Worm (Caenorhabditis elegans): ENCODE data around the gene copz-1.
"Not testable (repeated sequence)": the region's sequence is repeated elsewhere in the genome, so short reads cannot be mapped to it uniquely, and the experiment has no call there.

Gene copz-1

DNA sequence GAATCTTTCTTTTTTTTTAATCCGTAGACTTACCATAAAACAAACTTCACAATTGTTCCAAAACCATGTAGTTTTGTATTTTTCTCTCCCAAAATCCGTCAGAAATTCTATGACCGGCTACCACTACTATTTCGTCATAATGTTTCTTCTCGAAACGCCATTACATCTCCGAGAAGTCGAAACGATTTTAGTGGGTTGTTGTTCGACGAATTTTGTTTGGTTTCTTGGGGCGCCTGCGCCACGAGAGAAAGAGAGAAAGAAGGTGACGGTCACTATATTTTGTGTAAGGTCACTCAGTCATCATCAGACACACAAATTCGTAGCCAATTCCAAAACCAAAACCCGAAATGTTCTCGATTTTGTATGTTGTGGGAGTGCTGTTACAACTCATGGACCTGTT lies 14.4 kb downstream of the copz-1 start:
- TF ChIP-seq ceh-9 (tag; optimal IDR thresholded peaks at IDR 0.05) (no peak), nhr-25 (tag; optimal IDR thresholded peaks at IDR 0.05) (peak; percentile 69), egl-5 (tag; optimal IDR thresholded peaks at IDR 0.05) (peak; percentile 16), nhr-23 (tag; optimal IDR thresholded peaks at IDR 0.05) (peak; percentile 75)

DNA sequence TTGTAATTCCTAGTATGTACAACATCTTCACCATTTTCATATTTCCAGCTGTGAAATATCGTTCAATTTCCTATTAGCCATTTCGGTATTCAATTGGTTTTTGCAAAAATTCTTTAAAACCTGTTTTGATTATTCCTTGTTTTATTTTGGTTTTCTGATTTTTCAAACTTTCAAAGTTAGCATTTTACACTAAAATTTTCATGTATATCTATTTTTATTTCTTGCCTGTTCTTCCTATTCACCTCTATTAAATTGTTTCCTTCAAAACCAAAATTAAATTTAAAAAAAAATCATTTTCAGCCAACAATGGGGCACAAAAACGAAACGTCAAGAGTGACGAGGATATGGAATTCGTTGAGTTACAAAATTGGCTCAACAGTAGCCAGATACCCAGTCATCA lies 16.3 kb downstream of the copz-1 start, which contains the start of gene ptr-8:
TSS of gene ptr-8 (plus strand) at position 301 of the 400 bp plus-strand sequence.
- TF ChIP-seq elt-3 (tag; optimal IDR thresholded peaks at IDR 0.05) (no peak), fkh-2 (tag; optimal IDR thresholded peaks at IDR 0.05) (no peak), aly-2 (tag; optimal IDR thresholded peaks at IDR 0.05) (no peak), ceh-16 (tag; optimal IDR thresholded peaks at IDR 0.05) (no peak), nhr-23 (tag; optimal IDR thresholded peaks at IDR 0.05) (no peak), fos-1 (tag; optimal IDR thresholded peaks at IDR 0.05) (no peak), ztf-4 (tag; optimal IDR thresholded peaks at IDR 0.05) (no peak), nhr-77 (tag; optimal IDR thresholded peaks at IDR 0.05) (no peak), pqm-1 (tag; optimal IDR thresholded peaks at IDR 0.05) (no peak)

DNA sequence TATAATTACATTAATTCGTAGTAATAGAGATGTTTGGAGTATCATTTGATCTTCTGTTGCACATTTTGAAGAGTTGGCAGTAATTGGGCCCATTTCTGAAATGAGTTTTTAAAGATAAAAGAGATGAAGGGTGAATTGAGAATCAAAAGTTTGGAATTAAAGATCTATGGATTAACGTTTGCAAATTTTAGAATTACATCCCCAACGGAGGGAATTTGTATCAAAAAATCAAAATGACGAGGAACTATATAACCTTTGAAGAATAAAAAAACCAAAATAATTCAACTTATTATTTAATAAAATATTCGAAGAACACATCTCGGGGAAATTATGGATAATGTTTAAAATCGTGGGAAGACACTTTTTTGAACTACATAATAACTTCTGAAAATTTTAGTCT lies 22.3 kb downstream of the copz-1 start, which contains the start of gene sra-10:
TSS of gene sra-10 (minus strand) at position 101 of the 400 bp plus-strand sequence.
- no peak for TF ChIP-seq ceh-9 (tag; optimal IDR thresholded peaks at IDR 0.05)

DNA sequence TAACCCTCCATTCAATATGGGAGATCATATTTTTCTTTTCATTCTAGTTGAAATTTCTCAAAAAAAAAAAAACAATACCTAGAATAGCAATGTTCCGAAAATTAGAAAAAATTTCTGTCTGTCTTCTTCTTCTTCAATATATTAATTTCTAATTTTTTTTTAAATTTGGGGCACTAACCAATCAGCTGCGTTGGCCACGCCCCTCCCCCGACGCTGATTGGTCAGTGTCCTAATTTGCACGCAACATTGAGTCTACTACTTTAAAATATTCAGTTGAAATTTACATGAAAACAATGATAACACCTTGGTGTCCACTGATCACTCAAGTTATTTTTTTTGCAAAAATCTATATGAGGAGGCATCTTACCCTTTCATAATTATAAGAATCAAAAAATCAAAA lies 23.3 kb downstream of the copz-1 start:
- peak; percentile 71 for TF ChIP-seq nfya-1 (tag; optimal IDR thresholded peaks at IDR 0.05; ENCODE audit: insufficient read depth)
- TF ChIP-seq nhr-12 (tag; optimal IDR thresholded peaks at IDR 0.05): no peak

DNA sequence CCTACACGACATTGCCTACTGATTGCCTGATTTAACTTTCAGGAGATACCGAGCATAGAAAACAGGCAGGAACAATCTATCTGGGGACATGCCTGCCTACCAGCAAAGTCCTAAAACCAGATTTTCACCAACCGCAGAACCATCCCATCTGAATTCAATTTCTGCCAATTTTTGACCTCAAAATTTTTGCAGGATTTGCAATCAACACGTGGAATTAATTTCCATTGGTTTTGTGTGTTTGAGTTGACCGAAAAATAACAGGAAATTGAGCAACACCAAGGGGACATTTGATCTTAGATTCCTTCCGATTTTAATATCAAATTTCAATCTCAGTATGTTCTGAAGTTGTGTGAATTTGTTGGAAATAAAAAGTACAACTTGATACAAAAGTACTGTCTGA lies 26.3 kb downstream of the copz-1 start:
- TF ChIP-seq elt-1 (tag; optimal IDR thresholded peaks at IDR 0.05): no peak
- no peak for TF ChIP-seq zag-1 (tag; optimal IDR thresholded peaks at IDR 0.05)
- no peak for TF ChIP-seq lin-39 (tag; optimal IDR thresholded peaks at IDR 0.05)
- TF ChIP-seq jun-1 (tag; optimal IDR thresholded peaks at IDR 0.05): no peak
- no peak for TF ChIP-seq ztf-4 (tag; optimal IDR thresholded peaks at IDR 0.05)
- no peak for TF ChIP-seq nhr-43 (tag; optimal IDR thresholded peaks at IDR 0.05; ENCODE audit: poor library complexity, severe bottlenecking)
- TF ChIP-seq skn-1 (tag; optimal IDR thresholded peaks at IDR 0.05): no peak
- no peak for TF ChIP-seq ceh-9 (tag; optimal IDR thresholded peaks at IDR 0.05)
- TF ChIP-seq nhr-77 (tag; optimal IDR thresholded peaks at IDR 0.05): no peak
- no peak for TF ChIP-seq ZK546.5 (tag; optimal IDR thresholded peaks at IDR 0.05)
- TF ChIP-seq lin-15B (tag; optimal IDR thresholded peaks at IDR 0.05): no peak
- no peak for TF ChIP-seq nhr-11 (tag; optimal IDR thresholded peaks at IDR 0.05)
- no peak for TF ChIP-seq egl-27 (tag; optimal IDR thresholded peaks at IDR 0.05)
- no peak for TF ChIP-seq ama-1 (optimal IDR thresholded peaks at IDR 0.05)
- no peak for TF ChIP-seq eor-1 (tag; optimal IDR thresholded peaks at IDR 0.05)
- no peak for TF ChIP-seq elt-3 (tag; optimal IDR thresholded peaks at IDR 0.05)
- no peak for TF ChIP-seq nfya-1 (tag; optimal IDR thresholded peaks at IDR 0.05; ENCODE audit: insufficient read depth)
- TF ChIP-seq fos-1 (tag; optimal IDR thresholded peaks at IDR 0.05): no peak
- no peak for TF ChIP-seq nhr-237 (tag; optimal IDR thresholded peaks at IDR 0.05)

DNA sequence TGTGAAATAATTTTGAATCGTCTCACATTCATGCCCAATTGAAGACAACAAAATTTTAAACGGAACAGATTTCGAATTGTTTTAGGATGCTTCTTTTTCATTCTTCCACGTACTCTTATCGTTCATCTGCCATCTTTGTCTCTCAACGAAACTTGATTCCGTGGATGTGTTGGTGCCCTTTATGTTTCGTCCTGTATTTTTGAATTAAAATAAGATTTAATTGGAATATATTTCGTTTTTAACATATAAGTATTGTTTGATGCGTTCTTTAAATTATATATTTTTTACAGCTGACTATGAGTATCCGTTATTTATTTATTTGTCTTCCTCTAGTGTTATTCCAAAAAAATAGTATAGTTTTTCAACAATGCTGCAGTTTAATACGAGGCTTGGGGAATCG lies 29.4 kb downstream of the copz-1 start, which contains the start of gene gly-1:
TSS of gene gly-1 (minus strand) at position 101 of the 400 bp plus-strand sequence.
- TF ChIP-seq nhr-77 (tag; optimal IDR thresholded peaks at IDR 0.05): no peak

DNA sequence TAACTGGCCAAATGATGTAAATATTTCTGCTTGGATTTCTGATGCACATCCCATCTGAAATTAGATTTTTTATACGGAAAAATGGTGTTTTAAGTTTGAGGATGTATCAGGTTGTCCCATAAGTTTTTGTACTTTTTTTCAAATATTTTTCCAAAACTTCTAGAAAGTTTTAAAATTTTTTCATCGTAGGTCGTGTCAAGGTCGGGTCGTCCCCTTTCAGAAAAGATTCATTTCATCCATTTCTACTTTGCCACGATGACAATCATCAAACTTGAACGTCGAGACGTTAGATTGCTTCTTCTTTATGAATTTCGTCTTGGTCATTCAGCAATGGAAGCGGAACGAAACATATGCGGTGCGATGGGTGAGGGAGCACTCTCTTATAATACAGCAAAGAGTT lies 31.7 kb downstream of the copz-1 start, which contains the start of gene sra-12:
TSS of gene sra-12 (minus strand) at position 101 of the 400 bp plus-strand sequence.
- TF ChIP-seq nhr-43 (tag; optimal IDR thresholded peaks at IDR 0.05; ENCODE audit: poor library complexity, severe bottlenecking); pqm-1 (tag; optimal IDR thresholded peaks at IDR 0.05); fos-1 (tag; optimal IDR thresholded peaks at IDR 0.05): not testable (repeated sequence)

DNA sequence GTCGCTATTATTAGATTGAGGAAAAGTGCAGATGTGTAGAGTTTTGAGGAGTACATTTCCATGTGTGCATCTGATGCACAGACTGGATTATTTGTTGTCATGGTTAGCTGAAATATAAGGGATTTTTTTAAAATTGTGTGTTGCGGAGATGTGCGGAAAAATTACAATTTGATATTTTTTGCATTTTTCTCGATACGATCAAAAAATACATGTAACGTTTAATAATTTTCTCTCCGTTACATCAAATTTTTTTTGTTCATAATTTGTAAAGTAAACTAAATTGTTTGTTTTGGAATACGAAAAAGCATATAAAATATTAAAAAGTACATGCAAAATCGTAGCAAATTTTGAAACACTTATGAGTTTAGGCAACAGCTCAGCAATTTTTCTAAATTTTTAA lies 37.5 kb downstream of the copz-1 start, which contains the start of gene sra-11:
TSS of gene sra-11 (minus strand) at position 101 of the 400 bp plus-strand sequence.
- TF ChIP-seq egl-5 (tag; optimal IDR thresholded peaks at IDR 0.05) (no peak), jun-1 (tag; optimal IDR thresholded peaks at IDR 0.05) (no peak), nhr-28 (tag; optimal IDR thresholded peaks at IDR 0.05) (no peak), ceh-82 (tag; optimal IDR thresholded peaks at IDR 0.05) (no peak), nfya-1 (tag; optimal IDR thresholded peaks at IDR 0.05; ENCODE audit: insufficient read depth) (no peak), pha-4 (tag; optimal IDR thresholded peaks at IDR 0.05) (no peak), nhr-77 (tag; optimal IDR thresholded peaks at IDR 0.05) (no peak), eor-1 (tag; optimal IDR thresholded peaks at IDR 0.05) (no peak), elt-3 (tag; optimal IDR thresholded peaks at IDR 0.05) (no peak), ceh-28 (tag; optimal IDR thresholded peaks at IDR 0.05) (no peak), sea-2 (GFP tag; optimal IDR thresholded peaks at IDR 0.05) (no peak), snpc-4 (tag; optimal IDR thresholded peaks at IDR 0.05) (no peak)
